Fruit fly (Drosophila melanogaster) whole organism: Measurements from ENCODE around the gene corn.

Source experiments
- CG8478 ChIP-seq: fragments of >200 bp; optimal IDR thresholded peaks from 2 replicates; lab custom pipeline; 2018; ENCODE audit warnings: inconsistent platforms
- pan ChIP-seq: fragments of >200 bp; optimal IDR thresholded peaks from 2 replicates; lab custom pipeline; 2017
- psq ChIP-seq: fragments of >200 bp; optimal IDR thresholded peaks from 2 replicates; lab custom pipeline; 2017
- usp ChIP-seq: fragments of >200 bp; optimal IDR thresholded peaks from 2 replicates; lab custom pipeline; 2017; ENCODE audit warnings: missing biosample characterization, missing genetic modification characterization, mixed read lengths

DNA sequence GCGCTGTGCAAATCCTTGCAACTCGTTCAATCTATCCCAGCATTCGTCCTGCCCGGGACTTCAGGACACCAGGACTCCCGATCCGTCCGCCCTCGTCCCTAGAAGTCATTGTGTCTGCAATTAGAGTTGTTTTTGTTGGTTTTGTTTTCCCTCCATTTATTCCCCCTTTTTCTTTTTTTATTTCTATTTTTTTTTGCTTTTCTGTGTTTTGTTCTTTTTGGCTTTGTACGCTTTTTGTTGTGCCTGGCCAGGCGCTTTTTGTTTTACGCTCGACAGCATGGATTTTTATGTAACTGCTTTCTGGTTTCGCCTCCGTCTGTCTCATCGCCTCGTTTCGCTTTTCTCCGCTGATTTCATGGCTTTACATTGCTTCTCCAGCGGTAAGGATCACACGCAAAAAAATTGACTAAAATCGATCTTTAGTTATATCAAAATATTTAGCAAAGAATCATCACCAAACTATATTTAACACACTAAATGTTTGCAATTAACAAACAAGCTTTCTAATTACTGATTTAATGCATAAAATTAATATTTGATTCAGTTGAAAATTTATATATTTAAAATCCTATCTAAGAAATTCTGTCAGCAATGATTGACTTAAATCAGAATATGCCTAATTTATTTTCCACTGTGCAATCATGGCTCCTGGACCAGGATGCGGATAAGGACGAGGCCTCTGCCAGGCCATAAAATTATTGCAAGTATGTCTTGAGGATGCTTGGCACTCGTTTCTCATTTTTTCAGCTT lies 28.0 kb upstream of the corn start:
- TF ChIP-seq CG8478 (lab: Kevin White, UChicago) (no peak), pan (lab: Kevin White, UChicago) (no peak), psq (no peak), usp (no peak)
